Fruit fly (Drosophila melanogaster): ENCODE results near the gene TAF1B.

Gene TAF1B

DNA sequence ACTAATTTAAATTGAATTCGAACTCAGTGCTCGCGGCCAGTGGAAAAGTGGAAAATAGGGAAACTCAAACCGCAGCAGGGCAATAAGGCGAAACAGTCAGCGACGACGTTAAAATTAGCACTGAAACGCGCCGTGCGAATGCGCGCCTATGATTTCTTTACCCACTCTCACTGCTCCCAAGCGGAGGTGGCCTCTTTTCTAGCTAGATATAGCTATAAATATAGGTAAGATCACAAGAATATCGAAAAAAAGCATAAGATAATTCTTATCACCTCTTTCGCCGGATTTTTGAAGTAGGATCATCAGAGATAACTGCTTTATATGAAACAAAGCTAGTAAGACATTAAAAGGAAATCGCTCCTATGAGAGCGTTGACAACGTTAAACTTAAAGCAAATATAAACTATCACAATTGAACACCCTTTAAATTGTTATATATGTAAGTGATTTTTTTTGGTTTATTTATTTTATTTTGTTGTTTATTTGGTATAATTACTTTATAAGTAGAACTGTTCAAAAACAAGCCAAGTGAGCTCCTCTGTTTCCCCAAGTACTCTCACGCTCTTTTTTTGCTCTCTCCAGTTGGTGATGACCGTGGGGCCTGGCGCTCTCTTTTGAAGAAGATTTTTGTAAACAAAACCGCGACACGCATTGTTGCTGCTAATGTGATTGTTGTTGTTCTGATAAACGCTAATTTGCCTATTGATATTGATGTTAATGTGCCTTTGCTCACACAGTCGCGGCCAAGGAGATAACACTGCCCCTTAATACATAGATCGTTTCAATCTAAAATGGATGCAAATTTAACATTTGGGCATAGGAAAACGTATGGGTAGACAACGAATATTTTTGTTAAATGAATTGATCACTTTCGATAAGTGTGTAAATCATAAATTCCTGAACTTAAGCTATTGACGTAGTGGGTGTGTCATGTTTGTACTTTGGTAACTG is 4.1 kb downstream of the TAF1B start, which contains the start of gene tws (continued):
- TF ChIP-seq pum (GFP tag; optimal IDR thresholded peaks at IDR 0.05) (no peak), br (optimal IDR thresholded peaks at IDR 0.05) (no peak), stc (GFP tag; IDR thresholded peaks at IDR 0.05) (peak; percentile 63; the same call in 1 of the 2 replicates), CG14050 (GFP tag; IDR thresholded peaks at IDR 0.05) (no peak; the same call in 2 of the 3 replicates), kni (GFP tag; optimal IDR thresholded peaks at IDR 0.05) (no peak), CG13123 (GFP tag; optimal IDR thresholded peaks at IDR 0.05) (no peak), Doc2 (GFP tag; IDR thresholded peaks at IDR 0.05) (no peak), scrt (GFP tag; optimal IDR thresholded peaks at IDR 0.05) (peak; percentile 30), CG17568 (GFP tag; optimal IDR thresholded peaks at IDR 0.05) (peak; percentile 60), CG10543 (GFP tag; optimal IDR thresholded peaks at IDR 0.05) (peak; percentile 46), CG6175 (GFP tag; IDR thresholded peaks at IDR 0.05) (0 out of 3 replicates have a peak, but pooled peaks have one; percentile 37), CG12236 (GFP tag; optimal IDR thresholded peaks at IDR 0.05) (peak; percentile 35), zen (tag; optimal IDR thresholded peaks at IDR 0.05) (no peak), CG3995 (GFP tag; optimal IDR thresholded peaks at IDR 0.05) (peak; percentile 69), luna (GFP tag; optimal IDR thresholded peaks at IDR 0.05) (no peak), CrebB (tag; optimal IDR thresholded peaks at IDR 0.05) (peak; percentile 77), CG6813 (GFP tag; optimal IDR thresholded peaks at IDR 0.05) (no peak), ab (GFP tag; optimal IDR thresholded peaks at IDR 0.05) (no peak), E2f1 (GFP tag; IDR thresholded peaks at IDR 0.05) (0 out of 2 replicates have a peak, but pooled peaks have one; percentile 26), btn (GFP tag; optimal IDR thresholded peaks at IDR 0.05) (no peak), CG10959 (GFP tag; IDR thresholded peaks at IDR 0.05) (no peak), CG9817 (tag; optimal IDR thresholded peaks at IDR 0.05) (peak; percentile 37), CG33557 (GFP tag; optimal IDR thresholded peaks at IDR 0.05) (no peak), Chrac-16 (GFP tag; optimal IDR thresholded peaks at IDR 0.05) (no peak), CG11696 (GFP tag; IDR thresholded peaks at IDR 0.05) (peak; percentile 95), maf-S (GFP tag; optimal IDR thresholded peaks at IDR 0.05) (peak; percentile 24), CG15073 (GFP tag; optimal IDR thresholded peaks at IDR 0.05) (no peak), Gug (GFP tag; IDR thresholded peaks at IDR 0.05) (peak; percentile 9; the same call in 1 of the 4 replicates), CG4282 (GFP tag; optimal IDR thresholded peaks at IDR 0.05) (no peak), Usf (GFP tag; optimal IDR thresholded peaks at IDR 0.05) (no peak), esg (GFP tag; conservative IDR thresholded peaks at IDR 0.05) (no peak), crol (GFP tag; IDR thresholded peaks at IDR 0.05) (no peak), CG15601 (tag; optimal IDR thresholded peaks at IDR 0.05) (peak; percentile 10), CG9876 (GFP tag; optimal IDR thresholded peaks at IDR 0.05) (no peak), CG11504 (tag; optimal IDR thresholded peaks at IDR 0.05) (peak; percentile 57), psq (GFP tag; optimal IDR thresholded peaks at IDR 0.05) (no peak), crp (GFP tag; optimal IDR thresholded peaks at IDR 0.05) (no peak), CG14860 (GFP tag; IDR thresholded peaks at IDR 0.05; ENCODE audit: partially characterized antibody) (no peak), CG9437 (GFP tag; optimal IDR thresholded peaks at IDR 0.05) (peak; percentile 58), CG32772 (GFP tag; IDR thresholded peaks at IDR 0.05) (no peak), zf30C (GFP tag; optimal IDR thresholded peaks at IDR 0.05) (no peak), nmo (GFP tag; optimal IDR thresholded peaks at IDR 0.05) (peak; percentile 23), CG3847 (GFP tag; IDR thresholded peaks at IDR 0.05) (peak; percentile 40; the same call in 1 of the 2 replicates), Dref (GFP tag; IDR thresholded peaks at IDR 0.05) (no peak), CG12744 (GFP tag; optimal IDR thresholded peaks at IDR 0.05) (peak; percentile 32), stwl (tag; optimal IDR thresholded peaks at IDR 0.05) (no peak), bsh (GFP tag; optimal IDR thresholded peaks at IDR 0.05) (peak; percentile 6 to 23), CG18619 (GFP tag; optimal IDR thresholded peaks at IDR 0.05) (peak; percentile 14), ac (GFP tag; optimal IDR thresholded peaks at IDR 0.05) (no peak)
